Worm (Caenorhabditis elegans): ENCODE measurements around the gene T24H10.5.

- TF ChIP-seq ztf-4 (tag; optimal IDR thresholded peaks at IDR 0.05) (no peak), zag-1 (tag; optimal IDR thresholded peaks at IDR 0.05) (no peak), nhr-28 (tag; optimal IDR thresholded peaks at IDR 0.05) (no peak), pax-3 (tag; optimal IDR thresholded peaks at IDR 0.05) (no peak), skn-1 (tag; optimal IDR thresholded peaks at IDR 0.05) (no peak)
These were observed 51.3 kb downstream of the T24H10.5 start, which contains the start of gene col-78 for ce11 chrII:9152231-9152630.

Measured in whole organism, L1 larva.